Worm (Caenorhabditis elegans) whole organism, young adult: Measurements from ENCODE around the gene rab-7.
A peak's percentile ranks its signal among the peaks of the same experiment; 100 is the strongest.

Experiments
- B0261.1 ChIP-seq: sonication (generic microtip); optimal IDR thresholded peaks from 2 replicates; lab custom pipeline; 2016; ENCODE audit warnings: mild to moderate bottlenecking, missing genetic modification characterization, moderate library complexity, missing compliant biosample characterization
- C17E4.6 ChIP-seq: fragments of 200-800 bp; sonication (Bioruptor generic); IDR thresholded peaks from 2 replicates; pipeline ENCODE4 v1.3.6; 2022; ENCODE audit warnings: missing genetic modification reagents, missing genetic modification characterization, missing compliant biosample characterization
- F22D6.2 ChIP-seq: sonication (generic microtip); optimal IDR thresholded peaks from 2 replicates; lab custom pipeline; 2016; ENCODE audit warnings: mild to moderate bottlenecking, missing genetic modification characterization, missing compliant biosample characterization
- F23B12.7 ChIP-seq: sonication (generic microtip); optimal IDR thresholded peaks from 2 replicates; lab custom pipeline; 2017; ENCODE audit warnings: missing genetic modification characterization, mild to moderate bottlenecking, missing compliant biosample characterization, antibody characterized with exemption, moderate library complexity; ENCODE audit not compliant: insufficient read depth
- F52B5.7 ChIP-seq: sonication (generic microtip); optimal IDR thresholded peaks from 2 replicates; lab custom pipeline; 2016; ENCODE audit warnings: mild to moderate bottlenecking, missing genetic modification characterization, missing compliant biosample characterization
- F57A8.1 ChIP-seq: fragments of 200-800 bp; sonication (Bioruptor generic); optimal IDR thresholded peaks from 2 replicates; lab custom pipeline; 2018; ENCODE audit warnings: mild to moderate bottlenecking, missing genetic modification characterization, moderate library complexity, missing compliant biosample characterization
- F57C9.4 ChIP-seq: sonication (generic microtip); optimal IDR thresholded peaks from 2 replicates; lab custom pipeline; 2017; ENCODE audit warnings: mild to moderate bottlenecking, missing genetic modification characterization, missing compliant biosample characterization
- K12H6.12 ChIP-seq: fragments of 200-800 bp; sonication (Bioruptor generic); optimal IDR thresholded peaks from 2 replicates; lab custom pipeline; 2018; ENCODE audit warnings: mild to moderate bottlenecking, missing genetic modification characterization, missing compliant biosample characterization
- T07F8.4 ChIP-seq: sonication (generic microtip); optimal IDR thresholded peaks from 2 replicates; lab custom pipeline; 2016; ENCODE audit warnings: mild to moderate bottlenecking, missing genetic modification characterization, moderate library complexity, missing compliant biosample characterization
- Y53G8AR.9 ChIP-seq: fragments of 200-800 bp; sonication (Bioruptor generic); conservative IDR thresholded peaks from 2 replicates; pipeline ENCODE4 v1.3.6; 2022; ENCODE audit warnings: missing genetic modification reagents, missing genetic modification characterization, missing compliant biosample characterization
- Y56A3A.18 ChIP-seq: fragments of 200-800 bp; sonication (Bioruptor generic); IDR thresholded peaks from 2 replicates; pipeline ENCODE4 v1.3.6; 2022; ENCODE audit warnings: missing genetic modification reagents, missing genetic modification characterization, missing compliant biosample characterization
- Y67H2A.10 ChIP-seq: fragments of 200-800 bp; sonication (Bioruptor generic); conservative IDR thresholded peaks from 2 replicates; pipeline ENCODE4 v1.3.6; 2022; ENCODE audit warnings: missing genetic modification reagents, missing genetic modification characterization, missing compliant biosample characterization
- Y95B8A.8 ChIP-seq: fragments of 200-800 bp; sonication (Bioruptor generic); IDR thresholded peaks from 2 replicates; pipeline ENCODE4 v1.3.6; 2022; ENCODE audit warnings: missing genetic modification reagents, missing genetic modification characterization, missing compliant biosample characterization
- atf-7 ChIP-seq: sonication (generic microtip); optimal IDR thresholded peaks from 2 replicates; lab custom pipeline; 2017; ENCODE audit warnings: mild to moderate bottlenecking, missing genetic modification characterization, missing compliant biosample characterization
- athp-1 ChIP-seq: sonication (generic microtip); optimal IDR thresholded peaks from 2 replicates; lab custom pipeline; 2017; ENCODE audit warnings: mild to moderate bottlenecking, missing genetic modification characterization, missing compliant biosample characterization
- attf-3 ChIP-seq: fragments of 200-800 bp; sonication (Bioruptor generic); conservative IDR thresholded peaks from 2 replicates; pipeline ENCODE4 v1.3.6; 2022; ENCODE audit warnings: missing genetic modification reagents, missing genetic modification characterization, missing compliant biosample characterization
- bed-1 ChIP-seq: fragments of 200-800 bp; sonication (Bioruptor generic); IDR thresholded peaks from 2 replicates; pipeline ENCODE4 v1.3.6; 2022; ENCODE audit warnings: missing genetic modification reagents, missing genetic modification characterization, missing compliant biosample characterization
- ceh-100 ChIP-seq: fragments of 200-800 bp; sonication (Bioruptor generic); IDR thresholded peaks from 2 replicates; pipeline ENCODE4 v1.3.6; 2022; ENCODE audit warnings: missing genetic modification reagents, missing genetic modification characterization, missing compliant biosample characterization
- ceh-40 ChIP-seq: fragments of 200-800 bp; sonication (Bioruptor generic); IDR thresholded peaks from 2 replicates; pipeline ENCODE4 v1.3.6; 2022; ENCODE audit warnings: missing genetic modification characterization, missing compliant biosample characterization
- ceh-79 ChIP-seq: sonication (generic microtip); optimal IDR thresholded peaks from 2 replicates; lab custom pipeline; 2017; ENCODE audit warnings: mild to moderate bottlenecking, missing genetic modification characterization, missing compliant biosample characterization
- dox-1 ChIP-seq: fragments of 200-800 bp; sonication (Bioruptor generic); IDR thresholded peaks from 2 replicates; pipeline ENCODE4 v1.3.6; 2022; ENCODE audit warnings: missing genetic modification reagents, missing genetic modification characterization, missing compliant biosample characterization
- dpff-1 ChIP-seq: sonication (generic microtip); optimal IDR thresholded peaks from 2 replicates; lab custom pipeline; 2017; ENCODE audit warnings: mild to moderate bottlenecking, missing genetic modification characterization, missing compliant biosample characterization
- dpl-1 ChIP-seq: fragments of 150-350 bp; optimal IDR thresholded peaks from 2 replicates; lab custom pipeline; 2014; ENCODE audit warnings: missing biosample characterization, missing genetic modification reagents, missing genetic modification characterization
- efl-1 ChIP-seq: fragments of 150-350 bp; optimal IDR thresholded peaks from 2 replicates; lab custom pipeline; 2014; ENCODE audit warnings: missing biosample characterization, missing genetic modification reagents, missing genetic modification characterization
- egl-18 ChIP-seq: fragments of 200-800 bp; sonication (Bioruptor generic); IDR thresholded peaks from 2 replicates; pipeline ENCODE4 v1.3.6; 2022; ENCODE audit warnings: missing genetic modification reagents, missing genetic modification characterization, missing compliant biosample characterization
- him-1 ChIP-seq: sonication (generic microtip); optimal IDR thresholded peaks from 2 replicates; lab custom pipeline; 2016; ENCODE audit warnings: missing genotype, missing genetic modification reagents, missing genetic modification characterization, missing compliant biosample characterization
- hmg-1.2 ChIP-seq: fragments of 200-800 bp; sonication (Bioruptor generic); IDR thresholded peaks from 2 replicates; pipeline ENCODE4 v1.3.6; 2022; ENCODE audit warnings: missing genetic modification reagents, missing genetic modification characterization, missing compliant biosample characterization
- hmg-20 ChIP-seq: fragments of 200-800 bp; sonication (Bioruptor generic); IDR thresholded peaks from 2 replicates; pipeline ENCODE4 v1.3.6; 2022; ENCODE audit warnings: missing genetic modification reagents, missing genetic modification characterization, missing compliant biosample characterization
- hrde-1 ChIP-seq: sonication (generic microtip); optimal IDR thresholded peaks from 2 replicates; lab custom pipeline; 2016; ENCODE audit warnings: missing genetic modification characterization, mild to moderate bottlenecking, missing compliant biosample characterization, moderate library complexity, missing genotype, missing genetic modification reagents, borderline replicate concordance
- lin-35 ChIP-seq, 3 experiments: fragments of 150-350 bp in 2 of 3; sonication (generic microtip) in 1 of 3; optimal IDR thresholded peaks; 2 replicates each; lab custom pipeline; 2014 to 2018; ENCODE audit warnings: missing biosample characterization in 3 of 3, missing genetic modification characterization in 3 of 3, missing genetic modification reagents in 3 of 3
- lin-54 ChIP-seq: fragments of 200-800 bp; sonication (Bioruptor generic); optimal IDR thresholded peaks from 2 replicates; lab custom pipeline; 2018; ENCODE audit warnings: mild to moderate bottlenecking, missing genetic modification characterization, missing compliant biosample characterization
- madf-3 ChIP-seq: fragments of 200-800 bp; sonication (Bioruptor generic); IDR thresholded peaks from 2 replicates; pipeline ENCODE4 v1.3.6; 2022; ENCODE audit warnings: missing genetic modification reagents, missing genetic modification characterization, missing compliant biosample characterization
- mel-28 ChIP-seq: sonication (generic microtip); optimal IDR thresholded peaks from 2 replicates; lab custom pipeline; 2016; ENCODE audit warnings: borderline replicate concordance, mild to moderate bottlenecking, missing genetic modification characterization, missing compliant biosample characterization
- mxl-1 ChIP-seq: sonication (generic microtip); optimal IDR thresholded peaks from 2 replicates; lab custom pipeline; 2016; ENCODE audit warnings: missing genetic modification characterization, missing compliant biosample characterization
- nfyb-1 ChIP-seq: fragments of 200-800 bp; sonication (Bioruptor generic); IDR thresholded peaks from 2 replicates; pipeline ENCODE4 v1.3.6; 2022; ENCODE audit warnings: missing genetic modification reagents, missing genetic modification characterization, missing compliant biosample characterization
- nhr-80 ChIP-seq: sonication (generic microtip); optimal IDR thresholded peaks from 2 replicates; lab custom pipeline; 2016; ENCODE audit warnings: missing genetic modification characterization, missing compliant biosample characterization
- nhr-90 ChIP-seq: sonication (generic microtip); optimal IDR thresholded peaks from 2 replicates; lab custom pipeline; 2016; ENCODE audit warnings: missing genotype, mild to moderate bottlenecking, missing genetic modification characterization, missing compliant biosample characterization
- pbrm-1 ChIP-seq: fragments of 200-800 bp; sonication (Bioruptor generic); IDR thresholded peaks from 2 replicates; pipeline ENCODE4 v1.3.6; 2022; ENCODE audit warnings: missing genetic modification reagents, missing genetic modification characterization, missing compliant biosample characterization
- rec-8 ChIP-seq, 2 experiments: sonication (generic microtip); optimal IDR thresholded peaks; 2 replicates each; lab custom pipeline; 2016; ENCODE audit warnings: mild to moderate bottlenecking in 2 of 2, missing genetic modification characterization in 2 of 2, missing genetic modification reagents in 2 of 2, missing genotype in 2 of 2, missing biosample characterization in 1 of 2, missing compliant biosample characterization in 1 of 2, moderate library complexity in 1 of 2
- rpc-1 ChIP-seq, 2 experiments: fragments of 150-350 bp in 1 of 2; sonication (generic microtip) in 1 of 2; optimal IDR thresholded peaks; 2 replicates each; lab custom pipeline; 2014 to 2018; ENCODE audit warnings: missing biosample characterization in 1 of 2, missing genetic modification characterization in 1 of 2, missing genetic modification reagents in 1 of 2, missing genotype in 1 of 2
- sptf-2 ChIP-seq: fragments of 200-800 bp; sonication (Bioruptor generic); optimal IDR thresholded peaks from 2 replicates; lab custom pipeline; 2018; ENCODE audit warnings: mild to moderate bottlenecking, missing genetic modification characterization, missing compliant biosample characterization
- tbp1 ChIP-seq: fragments of 200-800 bp; sonication (Bioruptor generic); optimal IDR thresholded peaks from 2 replicates; lab custom pipeline; 2018; ENCODE audit warnings: mild to moderate bottlenecking, missing genetic modification characterization, missing compliant biosample characterization
- tbx-9 ChIP-seq: sonication (generic microtip); optimal IDR thresholded peaks from 2 replicates; lab custom pipeline; 2016; ENCODE audit warnings: borderline replicate concordance, missing genetic modification characterization, inconsistent platforms, missing compliant biosample characterization
- unc-130 ChIP-seq: sonication (generic microtip); optimal IDR thresholded peaks from 2 replicates; lab custom pipeline; 2016; ENCODE audit warnings: missing genetic modification reagents, missing genetic modification characterization, missing compliant biosample characterization
- xnd-1 ChIP-seq: sonication (generic microtip); optimal IDR thresholded peaks from 2 replicates; lab custom pipeline; 2016; ENCODE audit warnings: missing genotype, missing genetic modification reagents, missing genetic modification characterization, missing compliant biosample characterization
- ztf-25 ChIP-seq: fragments of 200-800 bp; sonication (Bioruptor generic); IDR thresholded peaks from 2 replicates; pipeline ENCODE4 v1.3.6; 2022; ENCODE audit warnings: missing genetic modification reagents, missing genetic modification characterization, missing compliant biosample characterization
- ztf-6 ChIP-seq: fragments of 200-800 bp; sonication (Bioruptor generic); IDR thresholded peaks from 2 replicates; pipeline ENCODE4 v1.3.6; 2022; ENCODE audit warnings: missing genetic modification reagents, missing genetic modification characterization, missing compliant biosample characterization

The rab-7 gene

ce11 chrII:11960596-11961217 is 6.0 kb downstream of the rab-7 start (continued):
- TF ChIP-seq hrde-1 (tag; lab: Kevin White, UChicago) (peak; percentile 97), athp-1 (tag; lab: Kevin White, UChicago) (peak; percentile 98), ztf-6 (peak; percentile 92), ztf-25 (peak; percentile 99), F23B12.7 (tag; lab: Kevin White, UChicago) (peak; percentile 82), lin-54 (peak; percentile 92), lin-35 (GFP tag; optimal IDR thresholded peaks at IDR 0.05; lab: Kevin White, UChicago) (peak in 2 of 3 experiments; percentile 46 to 55), F52B5.7 (tag; lab: Kevin White, UChicago) (peak; percentile 99), tbp1 (peak; percentile 100), tbx-9 (peak; percentile 97), egl-18 (peak; percentile 92), ceh-40 (peak; percentile 96), B0261.1 (tag; lab: Kevin White, UChicago) (peak; percentile 100), T07F8.4 (tag; lab: Kevin White, UChicago) (peak; percentile 95), madf-3 (GFP tag; lab: Robert Waterston, UW) (peak; percentile 95), F57C9.4 (tag; lab: Kevin White, UChicago) (peak; percentile 92), rpc-1 (optimal IDR thresholded peaks at IDR 0.05; lab: Kevin White, UChicago) (peak; percentile 89), rpc-1 (tag; optimal IDR thresholded peaks at IDR 0.05; lab: Kevin White, UChicago) (peak; percentile 96), Y56A3A.18 (GFP tag; lab: Robert Waterston, UW) (peak; percentile 96), F57A8.1 (GFP tag; lab: Kevin White, UChicago) (peak; percentile 99), mxl-1 (tag; lab: Kevin White, UChicago) (peak; percentile 98), xnd-1 (tag; lab: Kevin White, UChicago) (peak; percentile 59), dpl-1 (peak; percentile 37), pbrm-1 (GFP tag; lab: Robert Waterston, UW) (peak; percentile 93), nhr-90 (tag; lab: Kevin White, UChicago) (peak; percentile 98), nfyb-1 (GFP tag; lab: Robert Waterston, UW) (peak; percentile 97), unc-130 (GFP tag; lab: Kevin White, UChicago) (peak; percentile 95), Y53G8AR.9 (peak; percentile 88), attf-3 (GFP tag; lab: Robert Waterston, UW) (peak; percentile 85), dox-1 (GFP tag; lab: Robert Waterston, UW) (peak; percentile 98), sptf-2 (peak; percentile 99), hmg-20 (GFP tag; lab: Robert Waterston, UW) (peak; percentile 91), nhr-80 (peak; percentile 71), dpff-1 (tag; lab: Kevin White, UChicago) (peak; percentile 88), C17E4.6 (GFP tag; lab: Robert Waterston, UW) (peak; percentile 95), Y67H2A.10 (GFP tag; lab: Robert Waterston, UW) (peak; percentile 91), efl-1 (GFP tag; lab: Kevin White, UChicago) (peak; percentile 49), ceh-100 (peak; percentile 89), atf-7 (tag; lab: Kevin White, UChicago) (peak; percentile 93), rec-8 (tag; optimal IDR thresholded peaks at IDR 0.05; lab: Kevin White, UChicago) (peak; percentile 96 to 99), F22D6.2 (tag; lab: Kevin White, UChicago) (peak; percentile 80), bed-1 (GFP tag; lab: Robert Waterston, UW) (peak; percentile 98), ceh-79 (tag; lab: Kevin White, UChicago) (peak; percentile 97), Y95B8A.8 (peak; percentile 94), K12H6.12 (peak; percentile 91), hmg-1.2 (GFP tag; lab: Robert Waterston, UW) (peak; percentile 92), him-1 (tag; lab: Kevin White, UChicago) (peak; percentile 87), mel-28 (peak; percentile 89)
